Fruit fly (Drosophila melanogaster) whole organism, pupa: ENCODE results near the gene Pus1.

Source experiments
- CG13204 ChIP-seq: fragments of 200-800 bp; sonication (Bioruptor generic); optimal IDR thresholded peaks from 2 replicates; lab custom pipeline; 2018; ENCODE audit warnings: missing biosample characterization, mild to moderate bottlenecking, missing genetic modification characterization, moderate library complexity
- CG32121 ChIP-seq: fragments of 200-800 bp; sonication (Bioruptor generic); IDR thresholded peaks from 2 replicates; pipeline ENCODE4 v1.3.6; 2022; ENCODE audit warnings: missing biosample characterization, missing genetic modification characterization
- CG8159 ChIP-seq: fragments of 200-800 bp; sonication (Bioruptor generic); optimal IDR thresholded peaks from 3 replicates; lab custom pipeline; 2018; ENCODE audit warnings: missing biosample characterization, mild to moderate bottlenecking, missing genetic modification characterization, moderate library complexity
- Ets98B ChIP-seq: fragments of 200-800 bp; sonication (Bioruptor generic); IDR thresholded peaks from 2 replicates; pipeline ENCODE4 v1.3.6; 2022; ENCODE audit warnings: missing biosample characterization, missing genetic modification characterization
- Pif1A ChIP-seq: fragments of 200-800 bp; sonication (Bioruptor generic); optimal IDR thresholded peaks from 3 replicates; lab custom pipeline; 2016; ENCODE audit warnings: missing biosample characterization, missing genetic modification characterization
- Pif1B ChIP-seq: fragments of 200-800 bp; sonication (Bioruptor generic); optimal IDR thresholded peaks from 3 replicates; lab custom pipeline; 2016; ENCODE audit warnings: missing biosample characterization, missing genetic modification characterization
- fd96Ca ChIP-seq: fragments of 200-800 bp; sonication (Bioruptor generic); IDR thresholded peaks from 3 replicates; pipeline ENCODE4 v1.3.6; 2022; ENCODE audit warnings: missing biosample characterization, missing genetic modification characterization

DNA sequence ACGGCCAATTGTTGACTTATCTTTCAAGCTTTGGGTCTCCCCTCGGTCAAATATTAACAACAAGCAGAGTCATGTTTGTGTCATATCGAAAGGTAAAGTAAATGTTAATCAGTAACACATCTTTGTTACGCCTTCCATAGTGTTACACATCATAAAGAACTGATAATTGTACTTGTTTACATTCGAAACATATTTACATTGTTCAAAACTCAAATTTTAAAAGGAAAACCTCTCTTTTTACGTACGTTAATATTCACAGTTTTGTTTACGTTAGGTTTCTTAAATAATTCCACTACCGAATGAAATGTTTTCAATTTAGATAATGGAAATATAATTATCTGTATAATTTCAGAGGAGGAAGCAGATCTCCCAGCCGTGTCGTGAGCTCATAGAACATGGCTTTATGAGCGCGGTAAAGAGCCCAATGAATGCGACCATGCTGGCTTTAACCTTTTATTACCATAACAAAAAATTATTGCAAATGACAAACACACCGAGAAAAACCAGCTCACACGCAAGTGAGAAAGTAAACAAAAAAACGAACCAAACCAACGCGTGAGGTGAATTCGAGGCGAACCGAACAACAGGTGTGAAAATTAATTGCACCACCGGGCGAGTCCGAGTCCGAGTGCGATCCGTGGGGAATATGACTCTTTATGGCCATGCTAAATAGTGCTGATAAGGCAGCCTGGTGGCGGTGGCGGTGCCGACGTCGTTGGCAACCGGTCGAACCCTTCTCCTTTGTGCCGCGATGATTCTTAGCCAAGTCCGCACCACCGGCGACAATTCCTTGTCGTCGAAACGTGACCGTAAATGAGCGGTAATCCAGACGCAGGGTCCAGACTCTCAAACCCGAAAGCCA lies 50.0 kb downstream of the Pus1 start:
- TF ChIP-seq fd96Ca (GFP tag; lab: Robert Waterston, UW) (no peak), CG13204 (GFP tag; lab: Kevin White, UChicago) (no peak), CG8159 (tag; lab: Kevin White, UChicago) (no peak), Ets98B (GFP tag; lab: Robert Waterston, UW) (no peak), CG32121 (no peak), Pif1B (GFP tag; lab: Kevin White, UChicago) (no peak), Pif1A (GFP tag; lab: Kevin White, UChicago) (no peak)
